Worm (Caenorhabditis elegans): ENCODE data around the gene ptp-2.
A peak's percentile ranks its signal among the peaks of the same experiment; 100 is the strongest.
"Not testable (repeated sequence)": the region's sequence is repeated elsewhere in the genome, so short reads cannot be mapped to it uniquely, and the experiment has no call there.

The ptp-2 gene

DNA sequence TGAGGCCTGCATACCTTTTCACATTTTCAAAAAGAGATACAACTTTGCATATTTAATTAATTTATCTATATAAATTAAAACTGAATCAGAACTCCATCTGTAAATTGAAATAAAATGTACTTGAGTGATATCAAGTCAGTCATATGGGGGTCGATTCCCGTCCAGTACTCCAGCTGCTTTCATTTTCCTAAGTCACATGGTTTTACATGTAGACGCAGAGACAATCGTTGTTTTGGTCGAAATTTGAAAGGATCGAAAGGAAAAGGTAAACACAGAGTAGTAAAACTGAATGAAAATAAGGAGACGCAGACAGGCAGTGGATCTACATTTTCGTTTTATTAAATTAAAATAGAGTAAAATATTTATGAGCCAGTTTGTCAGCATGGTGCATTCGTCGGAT lies 44.3 kb upstream of the ptp-2 start (continued):
- TF ChIP-seq unc-62 (GFP tag; optimal IDR thresholded peaks at IDR 0.05 in 1 of 2), result no peak
- no peak for TF ChIP-seq unc-62 (tag; optimal IDR thresholded peaks at IDR 0.05)
- no peak for TF ChIP-seq snpc-4 (tag; optimal IDR thresholded peaks at IDR 0.05)
- TF ChIP-seq duxl-1 (tag; optimal IDR thresholded peaks at IDR 0.05; ENCODE audit: poor library complexity), result no peak
- TF ChIP-seq lin-29 (GFP tag; IDR thresholded peaks at IDR 0.05), result no peak
- TF ChIP-seq unc-39 (tag; optimal IDR thresholded peaks at IDR 0.05), result no peak
- no peak for TF ChIP-seq lin-38 (GFP tag; IDR thresholded peaks at IDR 0.05)
- peak; percentile 69 for TF ChIP-seq nhr-28 (tag; optimal IDR thresholded peaks at IDR 0.05)
- no peak for TF ChIP-seq nhr-10 (tag; optimal IDR thresholded peaks at IDR 0.05)
- no peak for TF ChIP-seq nhr-41 (GFP tag; IDR thresholded peaks at IDR 0.05)
- TF ChIP-seq daf-8 (GFP tag; IDR thresholded peaks at IDR 0.05), result no peak
- no peak for TF ChIP-seq nhr-6 (tag; optimal IDR thresholded peaks at IDR 0.05)
- no peak for TF ChIP-seq lin-15B (tag; optimal IDR thresholded peaks at IDR 0.05)
- no peak for TF ChIP-seq dmd-6 (GFP tag; IDR thresholded peaks at IDR 0.05)
- TF ChIP-seq dmd-9 (GFP tag; IDR thresholded peaks at IDR 0.05), result no peak
- no peak for TF ChIP-seq zfp-2 (tag; optimal IDR thresholded peaks at IDR 0.05)
- no peak for TF ChIP-seq nhr-102 (tag; optimal IDR thresholded peaks at IDR 0.05)
- TF ChIP-seq mdt-29 (GFP tag; IDR thresholded peaks at IDR 0.05), result no peak
- no peak for TF ChIP-seq lin-1 (GFP tag; IDR thresholded peaks at IDR 0.05)
- TF ChIP-seq dve-1 (tag; optimal IDR thresholded peaks at IDR 0.05; ENCODE audit: insufficient read depth), result peak; percentile 54
- TF ChIP-seq ceh-82 (tag; optimal IDR thresholded peaks at IDR 0.05), result no peak
- no peak for TF ChIP-seq fkh-10 (GFP tag; optimal IDR thresholded peaks at IDR 0.05)
- peak in 1 of 2 experiments; percentile 28 for TF ChIP-seq mdl-1 (tag; optimal IDR thresholded peaks at IDR 0.05)
- TF ChIP-seq zfp-3 (GFP tag; conservative IDR thresholded peaks at IDR 0.05), result no peak
- peak; percentile 88 for TF ChIP-seq hlh-30 (tag; optimal IDR thresholded peaks at IDR 0.05; ENCODE audit: insufficient read depth)
- no peak for TF ChIP-seq ztf-11 (tag; optimal IDR thresholded peaks at IDR 0.05)
- peak in 1 of 2 experiments; percentile 11 for TF ChIP-seq lsy-2 (tag; optimal IDR thresholded peaks at IDR 0.05)
- TF ChIP-seq zag-1 (tag; optimal IDR thresholded peaks at IDR 0.05), result no peak
- no peak for TF ChIP-seq F44E2.7 (GFP tag; IDR thresholded peaks at IDR 0.05)
- no peak for TF ChIP-seq F26F4.8 (GFP tag; conservative IDR thresholded peaks at IDR 0.05)
- TF ChIP-seq lir-3 (tag; optimal IDR thresholded peaks at IDR 0.05), result no peak
- no peak for TF ChIP-seq fos-1 (tag; optimal IDR thresholded peaks at IDR 0.05)
- TF ChIP-seq daf-12 (tag; optimal IDR thresholded peaks at IDR 0.05), result no peak
- no peak for TF ChIP-seq egl-43 (GFP tag; IDR thresholded peaks at IDR 0.05)

DNA sequence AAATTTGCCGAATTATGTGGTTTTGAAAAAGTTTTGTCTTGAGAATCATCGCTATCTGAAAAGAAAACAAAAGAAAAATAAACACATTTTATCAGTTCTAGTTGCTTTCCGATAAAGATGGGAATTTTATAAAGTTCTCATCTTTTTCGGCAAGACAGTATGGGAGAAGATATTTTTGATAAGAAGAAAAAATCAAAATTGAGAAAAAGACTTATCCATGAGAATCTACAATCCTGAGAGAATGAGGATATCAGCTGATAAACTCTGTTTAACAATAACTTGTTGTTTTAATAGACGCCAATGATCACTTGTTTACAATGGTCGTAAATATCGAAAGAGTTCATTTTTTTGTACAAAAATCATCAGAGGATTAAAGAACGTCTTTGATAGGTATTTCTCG lies 42.4 kb upstream of the ptp-2 start, which contains the start of gene F55C12.6:
F55C12.6 (minus strand) TSS at position 101 of the 400 bp plus-strand sequence.
- TF ChIP-seq hlh-30 (tag; optimal IDR thresholded peaks at IDR 0.05; ENCODE audit: insufficient read depth) (no peak), daf-16 (GFP tag; optimal IDR thresholded peaks at IDR 0.05) (no peak), daf-16 (tag; optimal IDR thresholded peaks at IDR 0.05) (peak; percentile 52), tra-1 (GFP tag; IDR thresholded peaks at IDR 0.05) (no peak)

DNA sequence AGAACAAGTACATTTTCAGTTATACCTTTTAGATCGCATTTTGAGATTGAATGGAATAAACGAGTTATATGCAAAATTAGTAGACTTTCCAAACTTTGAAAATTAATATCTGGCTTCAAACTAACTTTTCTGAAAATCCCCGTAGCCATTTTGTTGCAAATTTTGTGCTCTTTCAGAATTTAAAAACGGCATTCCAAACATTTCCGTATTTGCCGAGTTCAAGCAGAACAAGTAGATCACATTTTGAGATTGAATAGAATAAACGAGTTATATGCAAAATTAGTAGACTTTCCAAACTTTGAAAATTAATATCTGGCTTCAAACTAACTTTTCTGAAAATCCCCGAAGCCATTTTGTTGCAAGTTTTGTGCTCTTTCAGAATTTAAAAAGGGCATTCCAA lies 41.9 kb upstream of the ptp-2 start, which contains the start of gene F55C12.2:
F55C12.2 (plus strand) TSS at position 301 of the 400 bp plus-strand sequence.
- not testable (repeated sequence) for TF ChIP-seq zag-1 (tag; optimal IDR thresholded peaks at IDR 0.05); ces-1 (GFP tag; optimal IDR thresholded peaks at IDR 0.05); F26F4.8 (GFP tag; conservative IDR thresholded peaks at IDR 0.05)

DNA sequence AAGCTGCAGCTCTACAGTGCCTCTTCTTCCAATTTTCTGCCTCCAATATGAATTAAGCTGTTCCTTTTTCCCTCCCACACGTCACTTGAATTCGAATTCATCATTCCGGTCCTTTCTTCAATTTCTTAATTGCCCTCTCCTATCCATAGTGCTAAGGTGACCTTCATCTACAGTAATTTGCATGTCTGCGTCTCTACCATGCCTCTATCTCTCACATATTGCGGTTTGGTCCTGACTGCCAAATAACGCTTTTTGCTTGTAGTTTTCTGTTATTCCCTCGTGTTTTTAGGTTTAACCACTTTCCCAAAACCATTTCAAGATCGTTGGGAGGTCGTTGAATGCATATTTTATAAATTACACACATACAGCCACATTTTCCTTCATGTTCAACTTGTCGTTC lies 37.8 kb upstream of the ptp-2 start:
- TF ChIP-seq mes-2 (tag; optimal IDR thresholded peaks at IDR 0.05; ENCODE audit: poor library complexity, severe bottlenecking) (no peak), daf-16 (GFP tag; optimal IDR thresholded peaks at IDR 0.05) (no peak), daf-16 (tag; optimal IDR thresholded peaks at IDR 0.05) (no peak), lin-38 (GFP tag; IDR thresholded peaks at IDR 0.05) (no peak), hlh-30 (tag; optimal IDR thresholded peaks at IDR 0.05; ENCODE audit: insufficient read depth) (peak; percentile 24), mep-1 (tag; optimal IDR thresholded peaks at IDR 0.05) (no peak), nhr-42 (GFP tag; IDR thresholded peaks at IDR 0.05) (no peak), madf-9 (GFP tag; conservative IDR thresholded peaks at IDR 0.05) (no peak), ctbp-1 (GFP tag; IDR thresholded peaks at IDR 0.05) (no peak), nhr-28 (tag; optimal IDR thresholded peaks at IDR 0.05) (peak; percentile 30), ztf-7 (tag; optimal IDR thresholded peaks at IDR 0.05) (no peak), F44E2.7 (GFP tag; IDR thresholded peaks at IDR 0.05) (no peak), Y48G9A.11 (GFP tag; IDR thresholded peaks at IDR 0.05) (no peak)
